Fruit fly (Drosophila melanogaster) whole organism, adult: ENCODE measurements around the gene CG8086.

Experiments
- CG1620 ChIP-seq: fragments of 200-800 bp; sonication (Bioruptor generic); optimal IDR thresholded peaks from 2 replicates; lab custom pipeline; 2016; ENCODE audit warnings: missing biosample characterization, missing genetic modification characterization
- CG5204 ChIP-seq: fragments of 200-800 bp; sonication (Bioruptor generic); optimal IDR thresholded peaks from 2 replicates; lab custom pipeline; 2016; ENCODE audit warnings: missing biosample characterization, missing genetic modification characterization
- CG7045 ChIP-seq: fragments of 200-800 bp; sonication (Bioruptor generic); optimal IDR thresholded peaks from 2 replicates; lab custom pipeline; 2017; ENCODE audit warnings: missing biosample characterization, mild to moderate bottlenecking, missing genetic modification characterization
- Hr96 ChIP-seq: fragments of 200-800 bp; sonication (Bioruptor generic); optimal IDR thresholded peaks from 2 replicates; lab custom pipeline; 2016; ENCODE audit warnings: missing biosample characterization, missing genetic modification characterization
- Mnt ChIP-seq: fragments of 200-800 bp; sonication (Bioruptor generic); optimal IDR thresholded peaks from 2 replicates; lab custom pipeline; 2016; ENCODE audit warnings: missing biosample characterization, mild to moderate bottlenecking, missing genetic modification characterization
- cic ChIP-seq: fragments of 200-800 bp; sonication (Bioruptor generic); optimal IDR thresholded peaks from 2 replicates; lab custom pipeline; 2017; ENCODE audit warnings: missing biosample characterization, mild to moderate bottlenecking, missing genetic modification characterization, moderate library complexity
- cnc ChIP-seq, 2 experiments: fragments of >200 bp; optimal IDR thresholded peaks; 2 replicates each; lab custom pipeline; 2017
- kay ChIP-seq: fragments of 200-800 bp; sonication (Bioruptor generic); peaks from one replicate; lab custom pipeline; 2016; ENCODE audit warnings: missing biosample characterization, missing genetic modification characterization, borderline replicate concordance
- ovo ChIP-seq: fragments of 200-800 bp; sonication (Bioruptor generic); optimal IDR thresholded peaks from 2 replicates; lab custom pipeline; 2016; ENCODE audit warnings: missing biosample characterization, missing genetic modification characterization
- toe ChIP-seq: fragments of 200-800 bp; sonication (Bioruptor generic); optimal IDR thresholded peaks from 2 replicates; lab custom pipeline; 2016; ENCODE audit warnings: missing biosample characterization, missing genetic modification characterization

DNA sequence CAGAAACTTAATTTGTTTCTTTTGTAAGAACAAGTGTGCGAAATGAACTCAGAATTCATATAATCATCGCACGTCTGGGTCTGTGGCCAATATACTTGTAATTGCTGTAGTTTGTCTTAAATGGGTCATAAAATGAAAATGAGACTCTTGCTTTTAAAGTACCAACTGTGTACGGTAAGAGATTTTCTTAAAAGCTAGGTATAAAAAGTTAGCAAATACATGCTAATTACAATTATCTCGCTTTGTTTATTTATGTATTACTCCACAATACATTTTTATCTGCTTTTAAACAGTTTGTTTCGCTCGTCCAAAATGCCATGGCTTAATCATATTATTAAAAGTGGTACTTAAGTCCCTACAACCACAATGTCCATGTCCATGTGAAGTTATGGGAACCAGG is 53.6 kb downstream of the CG8086 start:
- TF ChIP-seq kay (GFP tag; lab: Kevin White, UChicago) (no peak), toe (GFP tag; lab: Kevin White, UChicago) (no peak), CG1620 (GFP tag; lab: Kevin White, UChicago) (no peak), cic (GFP tag; lab: Kevin White, UChicago) (no peak), Mnt (GFP tag; lab: Kevin White, UChicago) (no peak), cnc (optimal IDR thresholded peaks at IDR 0.05; lab: Kevin White, UChicago) (no peak), CG7045 (GFP tag; lab: Kevin White, UChicago) (no peak), Hr96 (GFP tag; lab: Kevin White, UChicago) (no peak), CG5204 (GFP tag; lab: Kevin White, UChicago) (no peak), ovo (GFP tag; lab: Kevin White, UChicago) (no peak)
